Fruit fly (Drosophila melanogaster): ENCODE data around the gene CG15579.

dm6 chrX:4264319-4264718 is 47.3 kb downstream of the CG15579 start:
- TF ChIP-seq Lpt (GFP tag; optimal IDR thresholded peaks at IDR 0.05) = peak; percentile 23
- peak; percentile 58; the same call in 1 of the 2 replicates for TF ChIP-seq Gug (GFP tag; IDR thresholded peaks at IDR 0.05)
- TF ChIP-seq dac (GFP tag; optimal IDR thresholded peaks at IDR 0.05) = peak; percentile 34
- no peak for TF ChIP-seq Blimp-1 (GFP tag; optimal IDR thresholded peaks at IDR 0.05)
- TF ChIP-seq CG6792 (GFP tag; optimal IDR thresholded peaks at IDR 0.05) = no peak
- no peak for TF ChIP-seq CG31627 (GFP tag; optimal IDR thresholded peaks at IDR 0.05)
- peak; percentile 59; the same call in 1 of the 2 replicates for TF ChIP-seq CG11294 (GFP tag; IDR thresholded peaks at IDR 0.05)
